Worm (Caenorhabditis elegans): ENCODE measurements around the gene fbxb-114.

DNA sequence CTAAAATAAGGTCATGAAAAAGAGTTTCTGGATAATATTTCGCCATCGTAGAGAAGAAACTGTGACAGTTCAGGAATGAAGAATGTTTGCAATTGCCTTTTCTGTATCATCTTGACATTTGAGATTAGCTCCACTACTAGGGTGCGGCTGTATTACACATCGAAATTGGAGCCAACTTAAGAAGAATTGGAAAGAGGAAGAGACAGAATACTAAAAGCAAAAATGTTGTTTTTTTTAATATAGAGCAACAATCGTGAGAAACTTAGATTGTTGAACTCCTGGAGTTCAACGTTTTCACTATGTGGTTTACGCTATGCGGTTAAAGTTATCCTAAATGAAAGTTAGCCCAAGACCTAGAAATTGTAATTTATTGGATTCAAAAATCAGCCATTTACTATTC lies 41.2 kb upstream of the fbxb-114 start, which contains the start of gene acs-9:
- TF ChIP-seq lsy-27 (tag; optimal IDR thresholded peaks at IDR 0.05; ENCODE audit: borderline replicate concordance, insufficient read depth) (no peak), hmg-1.2 (GFP tag; IDR thresholded peaks at IDR 0.05) (no peak), snpc-4 (GFP tag; optimal IDR thresholded peaks at IDR 0.05) (no peak), snpc-4 (tag; optimal IDR thresholded peaks at IDR 0.05) (no peak), ceh-79 (tag; optimal IDR thresholded peaks at IDR 0.05) (no peak), ama-1 (optimal IDR thresholded peaks at IDR 0.05) (no peak), ama-1 (GFP tag; optimal IDR thresholded peaks at IDR 0.05) (no peak), tbx-9 (tag; optimal IDR thresholded peaks at IDR 0.05; ENCODE audit: borderline replicate concordance) (no peak), K11D2.4 (GFP tag; IDR thresholded peaks at IDR 0.05) (no peak), lag-1 (GFP tag; IDR thresholded peaks at IDR 0.05) (no peak)

All from whole organism, young adult.